Fruit fly (Drosophila melanogaster): ENCODE results near the gene CG9628.

dm6 chr3L:14616085-14617026 lies 6.2 kb upstream of the CG9628 start:
- TF ChIP-seq pan (optimal IDR thresholded peaks at IDR 0.05) (no peak), psq (optimal IDR thresholded peaks at IDR 0.05) (no peak), Dll (optimal IDR thresholded peaks at IDR 0.05) (no peak), CG8478 (optimal IDR thresholded peaks at IDR 0.05) (no peak), EcR (GFP tag; optimal IDR thresholded peaks at IDR 0.05) (no peak), usp (GFP tag; optimal IDR thresholded peaks at IDR 0.05) (no peak)
